Worm (Caenorhabditis elegans): ENCODE results near the gene F43C9.2.

F43C9.2 gene

DNA sequence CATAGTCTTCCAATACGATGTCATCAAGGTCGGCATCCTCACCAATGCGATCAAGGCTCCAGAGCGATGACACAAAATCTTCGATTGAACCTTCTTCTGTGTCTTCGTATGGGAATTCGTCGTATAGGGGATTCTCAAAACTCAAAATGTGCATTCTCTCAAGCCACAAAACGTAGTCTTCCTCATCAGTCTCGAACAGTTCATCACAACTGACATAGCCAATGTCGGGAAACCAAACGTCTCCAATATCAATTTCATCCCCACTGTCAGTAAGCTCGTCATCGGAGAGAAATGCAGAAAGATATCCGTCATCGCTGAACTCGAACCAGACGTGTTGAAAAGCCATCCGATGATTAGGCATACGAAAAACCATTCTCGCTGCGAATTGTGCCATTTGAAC, 28.7 kb upstream of the F43C9.2 start, which contains the start of gene C39E6.2:
Gene C39E6.2, minus strand, starts transcription at position 394 of the 400 bp plus-strand sequence.
- no peak for TF ChIP-seq efl-1 (optimal IDR thresholded peaks at IDR 0.05)
- peak in 1 of 2 experiments; percentile 18 for TF ChIP-seq efl-1 (GFP tag; optimal IDR thresholded peaks at IDR 0.05 in 1 of 2)
- TF ChIP-seq lin-39 (tag; optimal IDR thresholded peaks at IDR 0.05), result no peak

DNA sequence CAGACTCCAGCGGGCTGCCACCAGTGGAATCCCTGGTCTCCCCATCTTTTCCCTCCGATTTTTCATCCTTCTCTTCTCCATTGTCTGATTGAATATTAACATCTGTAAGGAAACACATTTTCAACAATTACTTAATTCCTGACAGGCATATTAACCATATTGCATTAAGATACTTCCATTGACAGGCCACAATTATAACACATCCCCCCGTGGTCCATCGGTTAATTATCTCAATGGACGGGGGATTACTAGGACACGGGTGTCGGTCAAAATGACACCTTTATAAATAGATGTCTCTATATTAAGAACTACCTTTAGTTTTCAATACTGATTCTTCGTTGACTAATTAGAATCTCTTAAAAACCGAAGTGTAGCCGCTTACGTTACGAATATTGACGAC, 23.7 kb upstream of the F43C9.2 start:
- no peak for TF ChIP-seq fkh-10 (GFP tag; optimal IDR thresholded peaks at IDR 0.05)
- no peak for TF ChIP-seq aha-1 (tag; optimal IDR thresholded peaks at IDR 0.05)
- TF ChIP-seq nhr-20 (tag; optimal IDR thresholded peaks at IDR 0.05), result no peak
- TF ChIP-seq fkh-8 (tag; optimal IDR thresholded peaks at IDR 0.05), result no peak
- TF ChIP-seq nhr-84 (tag; optimal IDR thresholded peaks at IDR 0.05), result no peak
- no peak for TF ChIP-seq egl-13 (tag; optimal IDR thresholded peaks at IDR 0.05)
- no peak for TF ChIP-seq C16A3.4 (tag; optimal IDR thresholded peaks at IDR 0.05)
- TF ChIP-seq dsc-1 (tag; optimal IDR thresholded peaks at IDR 0.05), result no peak
- no peak for TF ChIP-seq lin-14 (GFP tag; optimal IDR thresholded peaks at IDR 0.05)
- no peak for TF ChIP-seq fos-1 (tag; optimal IDR thresholded peaks at IDR 0.05)
- TF ChIP-seq vab-15 (tag; optimal IDR thresholded peaks at IDR 0.05), result no peak
- no peak for TF ChIP-seq nhr-77 (tag; optimal IDR thresholded peaks at IDR 0.05)
- TF ChIP-seq alr-1 (tag; optimal IDR thresholded peaks at IDR 0.05; ENCODE audit: borderline replicate concordance), result no peak
- no peak for TF ChIP-seq isw-1 (GFP tag; IDR thresholded peaks at IDR 0.05)
- no peak for TF ChIP-seq snpc-4 (tag; optimal IDR thresholded peaks at IDR 0.05)
- no peak for TF ChIP-seq ces-1 (GFP tag; optimal IDR thresholded peaks at IDR 0.05)
- no peak for TF ChIP-seq mdl-1 (tag; optimal IDR thresholded peaks at IDR 0.05)
- no peak for TF ChIP-seq swsn-7 (tag; optimal IDR thresholded peaks at IDR 0.05)
- TF ChIP-seq jun-1 (tag; optimal IDR thresholded peaks at IDR 0.05), result no peak

DNA sequence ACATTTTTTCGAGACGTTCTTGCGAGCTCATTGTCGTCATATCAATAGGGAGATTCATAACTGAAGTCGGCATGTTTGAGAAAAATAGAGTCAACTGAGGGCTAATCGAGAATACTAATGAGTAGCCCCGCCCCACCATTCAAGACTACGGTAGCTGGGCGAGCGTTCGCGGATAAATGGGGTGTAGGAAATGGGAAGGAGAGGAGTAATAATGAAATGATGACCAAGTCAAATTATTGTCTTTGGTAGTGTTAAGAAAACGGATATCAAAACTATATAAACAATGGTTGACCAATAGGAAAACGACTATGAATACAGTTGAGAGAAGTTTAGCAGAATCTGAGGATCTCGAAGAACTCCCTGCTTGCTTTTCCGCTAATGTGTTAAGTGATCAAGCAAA, 21.9 kb upstream of the F43C9.2 start, which contains the start of gene mls-2:
Gene mls-2, minus strand, starts transcription at position 101 of the 400 bp plus-strand sequence.
- TF ChIP-seq ces-1 (GFP tag; optimal IDR thresholded peaks at IDR 0.05), result no peak
- TF ChIP-seq egl-27 (tag; optimal IDR thresholded peaks at IDR 0.05), result no peak
- TF ChIP-seq unc-98 (GFP tag; IDR thresholded peaks at IDR 0.05), result no peak
- TF ChIP-seq dsc-1 (tag; optimal IDR thresholded peaks at IDR 0.05), result no peak
- no peak for TF ChIP-seq F16B12.6 (tag; optimal IDR thresholded peaks at IDR 0.05)
- no peak for TF ChIP-seq sptf-1 (tag; optimal IDR thresholded peaks at IDR 0.05)
- no peak for TF ChIP-seq pax-3 (tag; optimal IDR thresholded peaks at IDR 0.05)
- no peak for TF ChIP-seq jun-1 (tag; optimal IDR thresholded peaks at IDR 0.05)
- TF ChIP-seq fkh-8 (tag; optimal IDR thresholded peaks at IDR 0.05), result no peak
- TF ChIP-seq lin-13 (GFP tag; optimal IDR thresholded peaks at IDR 0.05), result no peak
- no peak for TF ChIP-seq snu-23 (GFP tag; optimal IDR thresholded peaks at IDR 0.05)
- TF ChIP-seq nhr-12 (tag; optimal IDR thresholded peaks at IDR 0.05), result no peak
- TF ChIP-seq mep-1 (tag; optimal IDR thresholded peaks at IDR 0.05), result no peak
- TF ChIP-seq unc-130 (tag; optimal IDR thresholded peaks at IDR 0.05), result no peak
- TF ChIP-seq swsn-7 (tag; optimal IDR thresholded peaks at IDR 0.05), result no peak
- TF ChIP-seq elt-2 (tag; optimal IDR thresholded peaks at IDR 0.05), result no peak
- TF ChIP-seq zip-4 (GFP tag; optimal IDR thresholded peaks at IDR 0.05), result no peak
- no peak for TF ChIP-seq nhr-85 (tag)

DNA sequence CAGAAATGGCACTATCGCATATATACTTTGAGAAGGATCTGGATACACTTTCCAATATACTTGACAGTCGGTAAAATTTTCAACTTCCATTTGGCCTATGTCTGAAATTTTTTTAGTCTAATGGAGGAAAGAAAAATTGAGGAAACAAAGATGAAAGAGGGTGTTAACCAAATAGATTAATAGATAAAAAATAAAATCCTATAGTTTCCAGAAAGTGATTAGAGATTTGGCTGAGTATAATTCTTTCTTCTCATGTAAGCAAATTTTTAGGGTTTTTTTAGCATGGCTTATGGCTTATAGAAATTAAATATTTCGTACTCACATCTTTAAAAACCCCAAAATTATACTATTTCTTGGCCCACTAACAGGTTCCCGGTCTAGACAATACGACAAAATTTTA, 13.5 kb upstream of the F43C9.2 start, which contains the start of gene npr-1:
Gene npr-1, minus strand, starts transcription at position 101 of the 400 bp plus-strand sequence.
- TF ChIP-seq skn-1 (tag; optimal IDR thresholded peaks at IDR 0.05) (no peak), elt-3 (tag; optimal IDR thresholded peaks at IDR 0.05) (no peak), nhr-90 (tag; optimal IDR thresholded peaks at IDR 0.05; ENCODE audit: poor library complexity) (no peak), grh-1 (GFP tag; IDR thresholded peaks at IDR 0.05) (no peak)

Data from whole organism, L1 larva.